Fruit fly (Drosophila melanogaster): ENCODE data around the gene CG31809.

- TF ChIP-seq CG3919 (GFP tag; optimal IDR thresholded peaks at IDR 0.05) = no peak
- no peak for TF ChIP-seq Hr38 (GFP tag; optimal IDR thresholded peaks at IDR 0.05)
- no peak for TF ChIP-seq CG6276 (GFP tag; optimal IDR thresholded peaks at IDR 0.05)
- no peak for TF ChIP-seq Eip75B (GFP tag; optimal IDR thresholded peaks at IDR 0.05)
- TF ChIP-seq eg (GFP tag; IDR thresholded peaks at IDR 0.05) = no peak
- TF ChIP-seq Gug (GFP tag; IDR thresholded peaks at IDR 0.05) = no peak
- no peak for TF ChIP-seq CG11762 (GFP tag; optimal IDR thresholded peaks at IDR 0.05; ENCODE audit: insufficient read depth)
- TF ChIP-seq fd59A (GFP tag; optimal IDR thresholded peaks at IDR 0.05) = no peak
- TF ChIP-seq ss (GFP tag; optimal IDR thresholded peaks at IDR 0.05) = peak in 1 of 2 experiments; percentile 42
- no peak for TF ChIP-seq cyc (GFP tag; optimal IDR thresholded peaks at IDR 0.05)
- TF ChIP-seq Sox102F (GFP tag; optimal IDR thresholded peaks at IDR 0.05) = no peak
Observed at dm6 chr2L:16888574-16889376, 30.3 kb upstream of the CG31809 start.

All from whole organism, prepupa.